Worm (Caenorhabditis elegans): ENCODE results near the gene Y105C5B.11.
A peak's percentile ranks its signal among the peaks of the same experiment; 100 is the strongest.

Y105C5B.11 gene

ce11 chrIV:15941403-15941802, at the start of gene Y105C5B.11:
Y105C5B.11 (minus strand) TSS chrIV:15941503.
- TF ChIP-seq him-1 (tag; optimal IDR thresholded peaks at IDR 0.05): no peak
- TF ChIP-seq W03F9.2 (tag; optimal IDR thresholded peaks at IDR 0.05): no peak
- TF ChIP-seq dao-5 (tag; optimal IDR thresholded peaks at IDR 0.05): no peak

ce11 chrIV:15983920-15984631, 42.8 kb upstream of the Y105C5B.11 start, which contains the start of gene Y105C5B.19:
Y105C5B.19 (minus strand) TSS chrIV:15983970.
- peak; percentile 40 for TF ChIP-seq W03F9.2 (tag; optimal IDR thresholded peaks at IDR 0.05)
- TF ChIP-seq him-1 (tag; optimal IDR thresholded peaks at IDR 0.05): no peak
- TF ChIP-seq dao-5 (tag; optimal IDR thresholded peaks at IDR 0.05): no peak

ce11 chrIV:15964307-15964706, 23.0 kb upstream of the Y105C5B.11 start, which contains the start of gene Y105C5B.18:
Y105C5B.18 (plus strand) TSS chrIV:15964607.
- no peak for TF ChIP-seq him-1 (tag; optimal IDR thresholded peaks at IDR 0.05)
- TF ChIP-seq W03F9.2 (tag; optimal IDR thresholded peaks at IDR 0.05): no peak
- TF ChIP-seq dao-5 (tag; optimal IDR thresholded peaks at IDR 0.05): no peak

ce11 chrIV:15962801-15963200, 21.5 kb upstream of the Y105C5B.11 start, which contains the start of gene Y105C5B.17:
Y105C5B.17 (plus strand) TSS chrIV:15963101.
- TF ChIP-seq dao-5 (tag; optimal IDR thresholded peaks at IDR 0.05) (no peak), him-1 (tag; optimal IDR thresholded peaks at IDR 0.05) (no peak), W03F9.2 (tag; optimal IDR thresholded peaks at IDR 0.05) (no peak)

- TF ChIP-seq W03F9.2 (tag; optimal IDR thresholded peaks at IDR 0.05) (no peak), him-1 (tag; optimal IDR thresholded peaks at IDR 0.05) (no peak), dao-5 (tag; optimal IDR thresholded peaks at IDR 0.05) (no peak)
These were observed 21.0 kb upstream of the Y105C5B.11 start, which contains the start of gene lgc-19 for ce11 chrIV:15962219-15962762. lgc-19 (minus strand) TSS chrIV:15962712.

ce11 chrIV:15961069-15961468, 19.8 kb upstream of the Y105C5B.11 start:
- no peak for TF ChIP-seq him-1 (tag; optimal IDR thresholded peaks at IDR 0.05)
- no peak for TF ChIP-seq dao-5 (tag; optimal IDR thresholded peaks at IDR 0.05)
- no peak for TF ChIP-seq W03F9.2 (tag; optimal IDR thresholded peaks at IDR 0.05)

- no peak for TF ChIP-seq him-1 (tag; optimal IDR thresholded peaks at IDR 0.05)
- no peak for TF ChIP-seq W03F9.2 (tag; optimal IDR thresholded peaks at IDR 0.05)
- TF ChIP-seq dao-5 (tag; optimal IDR thresholded peaks at IDR 0.05): no peak
These were observed 14.0 kb upstream of the Y105C5B.11 start for ce11 chrIV:15955349-15955748.

ce11 chrIV:15953689-15954088, 12.4 kb upstream of the Y105C5B.11 start:
- TF ChIP-seq him-1 (tag; optimal IDR thresholded peaks at IDR 0.05) (no peak), W03F9.2 (tag; optimal IDR thresholded peaks at IDR 0.05) (no peak)

- no peak for TF ChIP-seq dao-5 (tag; optimal IDR thresholded peaks at IDR 0.05)
- no peak for TF ChIP-seq him-1 (tag; optimal IDR thresholded peaks at IDR 0.05)
- TF ChIP-seq W03F9.2 (tag; optimal IDR thresholded peaks at IDR 0.05): no peak
These were observed 10.3 kb upstream of the Y105C5B.11 start, which contains the start of gene Y105C5B.15 for ce11 chrIV:15951640-15952039. Y105C5B.15 (plus strand) TSS chrIV:15951936.

ce11 chrIV:15950838-15951581, 9.7 kb upstream of the Y105C5B.11 start, which contains the start of gene ifas-3:
ifas-3 (minus strand) TSS chrIV:15950888.
- TF ChIP-seq W03F9.2 (tag; optimal IDR thresholded peaks at IDR 0.05): no peak
- no peak for TF ChIP-seq dao-5 (tag; optimal IDR thresholded peaks at IDR 0.05)
- TF ChIP-seq him-1 (tag; optimal IDR thresholded peaks at IDR 0.05): no peak

- no peak for TF ChIP-seq him-1 (tag; optimal IDR thresholded peaks at IDR 0.05)
- no peak for TF ChIP-seq W03F9.2 (tag; optimal IDR thresholded peaks at IDR 0.05)
- no peak for TF ChIP-seq dao-5 (tag; optimal IDR thresholded peaks at IDR 0.05)
These were observed 8.7 kb upstream of the Y105C5B.11 start for ce11 chrIV:15949995-15950394.

- no peak for TF ChIP-seq W03F9.2 (tag; optimal IDR thresholded peaks at IDR 0.05)
- TF ChIP-seq dao-5 (tag; optimal IDR thresholded peaks at IDR 0.05): no peak
- TF ChIP-seq him-1 (tag; optimal IDR thresholded peaks at IDR 0.05): no peak
These were observed 5.2 kb upstream of the Y105C5B.11 start, which contains the start of gene skr-10 for ce11 chrIV:15946507-15946906. skr-10 (plus strand) TSS chrIV:15946807.

- TF ChIP-seq dao-5 (tag; optimal IDR thresholded peaks at IDR 0.05) (no peak), W03F9.2 (tag; optimal IDR thresholded peaks at IDR 0.05) (no peak), him-1 (tag; optimal IDR thresholded peaks at IDR 0.05) (no peak)
These were observed 492 bp downstream of the Y105C5B.11 start for ce11 chrIV:15940811-15941210.

ce11 chrIV:15938471-15938870, 2.8 kb downstream of the Y105C5B.11 start:
- no peak for TF ChIP-seq dao-5 (tag; optimal IDR thresholded peaks at IDR 0.05)
- TF ChIP-seq him-1 (tag; optimal IDR thresholded peaks at IDR 0.05): no peak
- TF ChIP-seq W03F9.2 (tag; optimal IDR thresholded peaks at IDR 0.05): no peak
